Fruit fly (Drosophila melanogaster): ENCODE results near the gene CG12883.

CG12883 gene

DNA sequence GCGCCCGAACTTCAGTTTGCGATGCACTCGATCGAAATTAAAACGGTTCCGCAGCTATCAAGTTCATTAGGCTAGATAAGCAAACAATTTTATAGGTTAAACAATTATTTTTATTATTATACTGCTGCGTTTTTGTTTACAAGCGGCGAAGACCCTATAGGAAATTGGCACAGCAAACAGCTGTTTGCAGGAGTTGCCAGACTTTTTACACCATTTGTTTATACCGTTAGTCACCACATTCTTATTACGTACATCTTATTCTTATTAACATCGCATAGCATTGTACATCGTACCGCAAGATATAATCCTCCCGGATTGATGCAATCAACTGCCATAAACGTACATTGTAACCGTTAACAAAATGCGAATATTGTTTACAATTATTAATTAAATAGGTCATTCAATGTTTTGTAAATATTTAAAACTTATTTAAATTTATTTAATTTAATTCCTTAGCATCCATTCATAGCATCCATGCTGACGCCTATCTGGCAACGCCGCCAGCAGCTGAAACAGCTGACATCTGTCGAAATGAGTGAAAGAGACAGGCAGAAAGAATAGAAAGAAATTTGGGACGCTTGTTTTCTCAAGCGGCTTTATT lies 27.6 kb downstream of the CG12883 start, which contains the start of the genes CROT and CG12877 (continued):
- TF ChIP-seq CG12071 (GFP tag; optimal IDR thresholded peaks at IDR 0.05): peak; percentile 16
- peak; percentile 86 for TF ChIP-seq nerfin-1 (tag; optimal IDR thresholded peaks at IDR 0.05)
- peak; percentile 41; the same call in 1 of the 2 replicates for TF ChIP-seq Taf1 (GFP tag; IDR thresholded peaks at IDR 0.05)
- no peak for TF ChIP-seq CG43689 (GFP tag; IDR thresholded peaks at IDR 0.05)
- TF ChIP-seq Gug (GFP tag; IDR thresholded peaks at IDR 0.05): peak; percentile 84
- TF ChIP-seq CG7745 (tag; optimal IDR thresholded peaks at IDR 0.05): no peak
- TF ChIP-seq Hr51 (GFP tag; optimal IDR thresholded peaks at IDR 0.05): peak; percentile 73 to 81
- TF ChIP-seq HLH3B (GFP tag; IDR thresholded peaks at IDR 0.05): peak; percentile 63; the same call in 1 of the 2 replicates
- no peak for TF ChIP-seq CG11398 (GFP tag; optimal IDR thresholded peaks at IDR 0.05)
- TF ChIP-seq kah (GFP tag; optimal IDR thresholded peaks at IDR 0.05): no peak
- TF ChIP-seq Scr (GFP tag; IDR thresholded peaks at IDR 0.05; ENCODE audit: partially characterized antibody): peak; percentile 52
- peak; percentile 49 for TF ChIP-seq mam (GFP tag; optimal IDR thresholded peaks at IDR 0.05)
- peak; percentile 84 for TF ChIP-seq CG9932 (GFP tag; IDR thresholded peaks at IDR 0.05)
- no peak for TF ChIP-seq ham (GFP tag; IDR thresholded peaks at IDR 0.05)
- peak; percentile 66 for TF ChIP-seq CG4617 (GFP tag; optimal IDR thresholded peaks at IDR 0.05; ENCODE audit: borderline replicate concordance)
- TF ChIP-seq p53 (GFP tag; optimal IDR thresholded peaks at IDR 0.05): no peak
- TF ChIP-seq tin (GFP tag; optimal IDR thresholded peaks at IDR 0.05): peak; percentile 75
- peak; percentile 73; the same call in 1 of the 2 replicates for TF ChIP-seq al (GFP tag; IDR thresholded peaks at IDR 0.05)
- TF ChIP-seq CG11723 (GFP tag; optimal IDR thresholded peaks at IDR 0.05): peak; percentile 53
- peak; percentile 11 for TF ChIP-seq mirr (GFP tag; optimal IDR thresholded peaks at IDR 0.05)
- peak; percentile 22 for TF ChIP-seq Atf3 (GFP tag; optimal IDR thresholded peaks at IDR 0.05)
- peak; percentile 47; the same call in 1 of the 2 replicates for TF ChIP-seq E2f1 (GFP tag; IDR thresholded peaks at IDR 0.05)
- peak; percentile 79 for TF ChIP-seq CG30431 (GFP tag; optimal IDR thresholded peaks at IDR 0.05)
- TF ChIP-seq cas (GFP tag; IDR thresholded peaks at IDR 0.05): peak; percentile 30; the same call in 1 of the 2 replicates
- TF ChIP-seq ara (GFP tag; IDR thresholded peaks at IDR 0.05): peak; percentile 55
- peak; percentile 3 for TF ChIP-seq Sry-β (GFP tag; optimal IDR thresholded peaks at IDR 0.05)
- TF ChIP-seq CG9437 (GFP tag; optimal IDR thresholded peaks at IDR 0.05): peak; percentile 98
- peak; percentile 86 for TF ChIP-seq ind (GFP tag; optimal IDR thresholded peaks at IDR 0.05)
- TF ChIP-seq gce (GFP tag; IDR thresholded peaks at IDR 0.05): peak; percentile 33; the same call in 1 of the 3 replicates
- TF ChIP-seq tap (tag; optimal IDR thresholded peaks at IDR 0.05): peak; percentile 66
- peak; percentile 81 for TF ChIP-seq dmrt11E (tag; optimal IDR thresholded peaks at IDR 0.05)
- TF ChIP-seq Blimp-1 (GFP tag; optimal IDR thresholded peaks at IDR 0.05): peak; percentile 60
- TF ChIP-seq HmgZ (tag; optimal IDR thresholded peaks at IDR 0.05): peak; percentile 63
- TF ChIP-seq CG13775 (GFP tag; optimal IDR thresholded peaks at IDR 0.05): peak; percentile 89
- TF ChIP-seq gt (GFP tag; IDR thresholded peaks at IDR 0.05): no peak
- no peak for TF ChIP-seq CG6254 (GFP tag; optimal IDR thresholded peaks at IDR 0.05)
- peak; percentile 79 for TF ChIP-seq ttk (GFP tag; IDR thresholded peaks at IDR 0.05)
- no peak for TF ChIP-seq D (optimal IDR thresholded peaks at IDR 0.05)
- TF ChIP-seq D (GFP tag; optimal IDR thresholded peaks at IDR 0.05): peak; percentile 70
- peak; percentile 31 for TF ChIP-seq odd (GFP tag; optimal IDR thresholded peaks at IDR 0.05)
- TF ChIP-seq Fer1 (GFP tag; optimal IDR thresholded peaks at IDR 0.05): peak; percentile 62
- TF ChIP-seq CG11085 (GFP tag; IDR thresholded peaks at IDR 0.05): peak; percentile 48; the same call in 1 of the 2 replicates
- TF ChIP-seq CG16779 (GFP tag; IDR thresholded peaks at IDR 0.05): no peak
- peak; percentile 65 for TF ChIP-seq scrt (GFP tag; optimal IDR thresholded peaks at IDR 0.05)
- TF ChIP-seq D19A (tag; optimal IDR thresholded peaks at IDR 0.05): peak; percentile 63
- TF ChIP-seq CG2875 (GFP tag; optimal IDR thresholded peaks at IDR 0.05): peak; percentile 29
- TF ChIP-seq CrebB (tag; optimal IDR thresholded peaks at IDR 0.05): no peak
- peak; percentile 76 for TF ChIP-seq Xrp1 (GFP tag; IDR thresholded peaks at IDR 0.05)
- TF ChIP-seq ro (GFP tag; IDR thresholded peaks at IDR 0.05): no peak
- peak; percentile 36 for TF ChIP-seq CG16863 (GFP tag; optimal IDR thresholded peaks at IDR 0.05)

Data from whole organism, embryonic.